Fruit fly (Drosophila melanogaster): ENCODE results near the gene CG14573.

The CG14573 gene

DNA sequence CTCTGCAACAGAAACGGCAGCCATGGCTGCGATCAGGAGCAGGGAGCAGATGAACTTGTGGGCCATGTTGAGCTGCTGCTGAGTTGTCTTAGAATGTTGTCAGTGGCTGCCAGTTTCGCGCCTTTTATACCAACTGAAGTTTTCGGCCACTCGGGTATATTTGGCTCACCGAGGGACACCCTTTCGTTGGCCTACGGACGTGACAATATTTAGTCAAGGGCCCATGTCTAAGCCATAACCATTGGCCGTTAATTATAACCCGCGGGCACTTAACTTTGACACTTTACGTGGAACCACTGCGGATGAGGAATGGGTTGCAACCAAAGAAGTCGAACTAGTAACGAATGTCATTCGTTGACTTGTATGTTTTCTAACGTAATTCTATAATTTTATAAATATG lies 512 bp upstream of the CG14573 start, which contains the start of gene CG14568:
Gene CG14568 (minus strand): TSS at position 101 of the 400 bp plus-strand sequence.
- TF ChIP-seq noc (tag; optimal IDR thresholded peaks at IDR 0.05): no peak

dm6 chr3L:21738175-21739016 lies 4.5 kb downstream of the CG14573 start, which contains the start of gene CG14567:
Gene CG14567 (minus strand): TSS chr3L:21738430.
- no peak for TF ChIP-seq noc (tag; optimal IDR thresholded peaks at IDR 0.05)

dm6 chr3L:21739017-21739730 lies 5.3 kb downstream of the CG14573 start:
- no peak for TF ChIP-seq noc (tag; optimal IDR thresholded peaks at IDR 0.05)

- no peak for TF ChIP-seq noc (tag; optimal IDR thresholded peaks at IDR 0.05)
Measured at dm6 chr3L:21740209-21740608, 6.3 kb downstream of the CG14573 start, which contains the start of gene CG14566. Gene CG14566 (minus strand): TSS chr3L:21740309.

- no peak for TF ChIP-seq noc (tag; optimal IDR thresholded peaks at IDR 0.05)
Measured at dm6 chr3L:21741234-21741633, 7.3 kb downstream of the CG14573 start, which contains the start of gene CG14572. Gene CG14572 (plus strand): TSS chr3L:21741534.

- TF ChIP-seq noc (tag; optimal IDR thresholded peaks at IDR 0.05): no peak
Measured at dm6 chr3L:21744169-21744568, 10.3 kb downstream of the CG14573 start, which contains the start of gene CG14565. Gene CG14565 (minus strand): TSS chr3L:21744269.

- no peak for TF ChIP-seq noc (tag; optimal IDR thresholded peaks at IDR 0.05)
Measured at dm6 chr3L:21756857-21757256, 23.0 kb downstream of the CG14573 start, which contains the start of gene CG14564. Gene CG14564 (plus strand): TSS chr3L:21757157.

- no peak for TF ChIP-seq noc (tag; optimal IDR thresholded peaks at IDR 0.05)
Measured at dm6 chr3L:21765931-21766330, 32.0 kb downstream of the CG14573 start.

DNA sequence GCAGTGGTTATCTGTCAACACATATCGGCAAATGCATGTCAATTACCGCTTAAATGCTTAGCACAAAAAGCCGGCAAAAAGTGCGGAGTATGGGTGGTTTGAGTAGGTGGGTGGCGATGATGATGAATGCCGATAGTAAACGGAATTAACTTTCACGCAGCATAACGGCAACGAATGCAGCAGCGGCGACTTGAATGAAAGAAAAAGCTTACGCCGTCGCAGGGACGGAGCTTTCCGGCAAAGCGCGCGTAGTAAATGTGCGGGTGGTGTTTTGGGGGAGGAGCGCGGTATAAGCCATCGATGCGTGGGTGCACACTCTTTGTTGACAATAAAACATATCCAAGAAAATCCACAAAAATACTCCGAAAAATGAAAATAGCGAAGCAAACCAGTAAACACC lies 35.6 kb downstream of the CG14573 start, which contains the start of gene CG7370:
Gene CG7370 (plus strand): TSS at position 301 of the 400 bp plus-strand sequence.
- TF ChIP-seq noc (tag; optimal IDR thresholded peaks at IDR 0.05): no peak

dm6 chr3L:21770328-21770727 lies 36.4 kb downstream of the CG14573 start, which contains the start of gene Syn1:
Gene Syn1 (minus strand): TSS chr3L:21770534.
- no peak for TF ChIP-seq noc (tag; optimal IDR thresholded peaks at IDR 0.05)

dm6 chr3L:21773855-21774254 lies 40.0 kb downstream of the CG14573 start:
- TF ChIP-seq noc (tag; optimal IDR thresholded peaks at IDR 0.05): no peak

All from whole organism, larva.